Worm (Caenorhabditis elegans): ENCODE data around the gene cnd-1.

DNA sequence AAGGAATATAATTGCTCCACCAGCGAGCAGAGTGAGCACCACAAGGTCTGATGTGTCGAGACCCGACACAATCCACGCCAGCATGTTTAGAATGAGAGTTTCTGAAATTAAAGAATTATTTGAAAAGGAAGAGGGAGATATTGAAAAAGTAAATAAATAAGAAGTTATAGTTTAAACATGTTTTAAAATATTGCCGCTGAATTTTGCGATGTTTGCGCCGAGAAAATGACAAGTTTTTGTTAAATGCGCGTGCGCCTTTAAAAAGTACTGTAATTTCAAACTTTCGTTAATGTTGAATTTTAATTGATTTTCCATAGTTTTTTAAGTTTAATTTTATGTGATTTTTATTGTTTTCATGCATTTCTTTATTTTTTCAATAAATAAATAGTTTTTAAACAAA lies 44.9 kb downstream of the cnd-1 start, which contains the start of gene emb-8:
- no peak for TF ChIP-seq tab-1 (GFP tag; IDR thresholded peaks at IDR 0.05)
- no peak for TF ChIP-seq flt-1 (GFP tag; IDR thresholded peaks at IDR 0.05)

Measured in whole organism, midembryonic.